Worm (Caenorhabditis elegans) whole organism, mixed stage, embryonic: ENCODE measurements around the gene mtq-2.

Experiments
- ham-2 ChIP-seq: fragments of 200-800 bp; sonication (Bioruptor generic); optimal IDR thresholded peaks from 2 replicates; lab custom pipeline; 2018; ENCODE audit warnings: mild to moderate bottlenecking, missing genetic modification characterization, missing compliant biosample characterization
- lin-13 ChIP-seq: fragments of 150-350 bp; optimal IDR thresholded peaks from 2 replicates; lab custom pipeline; 2014; ENCODE audit warnings: missing biosample characterization, missing genetic modification characterization
- lsy-2 ChIP-seq: fragments of 150-350 bp; optimal IDR thresholded peaks from 2 replicates; lab custom pipeline; 2014; ENCODE audit warnings: missing biosample characterization, missing genetic modification characterization
- nhr-237 ChIP-seq: fragments of 150-350 bp; optimal IDR thresholded peaks from 2 replicates; lab custom pipeline; 2014; ENCODE audit warnings: missing biosample characterization, missing genetic modification characterization
- nhr-76 ChIP-seq: sonication (generic microtip); optimal IDR thresholded peaks from 2 replicates; lab custom pipeline; 2017; ENCODE audit warnings: missing biosample characterization, missing genetic modification characterization
- pha-4 ChIP-seq: fragments of 150-350 bp; optimal IDR thresholded peaks from 2 replicates; lab custom pipeline; 2018; ENCODE audit warnings: missing biosample characterization, missing genetic modification reagents, missing genetic modification characterization
- unc-62 ChIP-seq: fragments of 150-350 bp; optimal IDR thresholded peaks from 2 replicates; lab custom pipeline; 2014; ENCODE audit warnings: missing biosample characterization, missing genetic modification reagents, missing genetic modification characterization

DNA sequence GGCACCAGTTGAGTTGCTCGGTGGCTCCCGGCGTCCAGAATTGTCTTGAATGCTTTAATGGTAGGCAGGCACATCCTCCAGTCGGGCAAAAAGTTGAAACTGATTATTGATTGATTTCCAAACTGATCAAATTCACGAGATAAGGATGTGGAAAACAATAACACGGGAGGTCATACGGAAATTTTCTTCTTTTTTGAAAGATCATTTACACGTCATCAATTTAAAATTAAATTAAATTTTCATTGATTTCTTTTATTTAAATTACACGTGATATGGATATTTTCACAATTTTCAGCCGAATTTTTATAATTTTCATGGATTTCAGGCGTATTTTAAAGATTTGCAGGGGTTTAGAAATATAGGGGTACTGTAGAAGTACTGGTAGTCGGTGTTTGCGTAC is 34.2 kb upstream of the mtq-2 start, which contains the start of gene cbs-2:
- TF ChIP-seq lsy-2 (tag; lab: Kevin White, UChicago), result no peak
- no peak for TF ChIP-seq unc-62 (GFP tag; lab: Kevin White, UChicago)
- TF ChIP-seq nhr-76 (tag; lab: Kevin White, UChicago), result no peak
- no peak for TF ChIP-seq nhr-237 (tag; lab: Kevin White, UChicago)
- TF ChIP-seq pha-4 (tag; lab: Kevin White, UChicago), result no peak
- no peak for TF ChIP-seq lin-13 (tag; lab: Kevin White, UChicago)
- no peak for TF ChIP-seq ham-2 (GFP tag; lab: Kevin White, UChicago)
